Fruit fly (Drosophila melanogaster) Kc167 (cell line): ENCODE results near the gene CG14221.

Source experiments
- Myc ChIP-seq: fragments of >200 bp; optimal IDR thresholded peaks from 2 replicates; lab custom pipeline; 2017; ENCODE audit warnings: missing external identifiers
- h ChIP-seq: fragments of >200 bp; optimal IDR thresholded peaks from 3 replicates; lab custom pipeline; 2018; ENCODE audit warnings: missing external identifiers
- insv ChIP-seq: fragments of >200 bp; optimal IDR thresholded peaks from 3 replicates; lab custom pipeline; 2018; ENCODE audit warnings: missing external identifiers
- psq ChIP-seq: fragments of >200 bp; optimal IDR thresholded peaks from 2 replicates; lab custom pipeline; 2017; ENCODE audit warnings: missing external identifiers

dm6 chrX:19618183-19618740, 2.8 kb downstream of the CG14221 start, which contains the start of the genes Pstk and Tim9b:
- TF ChIP-seq insv (lab: Kevin White, UChicago) (no peak), Myc (no peak), h (lab: Kevin White, UChicago) (no peak), psq (no peak)
